Fruit fly (Drosophila melanogaster): Measurements from ENCODE around the gene CG3436.

CG3436 gene

dm6 chr2L:107476-108436 is 48.1 kb upstream of the CG3436 start (continued):
- TF ChIP-seq CG13624 (GFP tag; optimal IDR thresholded peaks at IDR 0.05) (peak; percentile 33), Sox100B (GFP tag; optimal IDR thresholded peaks at IDR 0.05) (no peak), Bdp1 (GFP tag; optimal IDR thresholded peaks at IDR 0.05) (no peak), B-H1 (GFP tag; IDR thresholded peaks at IDR 0.05) (no peak), CG1602 (GFP tag; optimal IDR thresholded peaks at IDR 0.05) (no peak), CG13123 (GFP tag; optimal IDR thresholded peaks at IDR 0.05) (no peak), ac (GFP tag; optimal IDR thresholded peaks at IDR 0.05) (no peak), CG15011 (GFP tag; optimal IDR thresholded peaks at IDR 0.05) (no peak), CG8359 (GFP tag; optimal IDR thresholded peaks at IDR 0.05; ENCODE audit: borderline replicate concordance) (no peak), Lim3 (GFP tag; IDR thresholded peaks at IDR 0.05) (no peak), CG12236 (GFP tag; optimal IDR thresholded peaks at IDR 0.05) (no peak), zen (tag; optimal IDR thresholded peaks at IDR 0.05) (no peak), her (GFP tag; optimal IDR thresholded peaks at IDR 0.05) (peak; percentile 24), nau (GFP tag; optimal IDR thresholded peaks at IDR 0.05) (no peak), Tbp (GFP tag; optimal IDR thresholded peaks at IDR 0.05) (no peak), stwl (tag; optimal IDR thresholded peaks at IDR 0.05) (peak; percentile 46), oc (tag; optimal IDR thresholded peaks at IDR 0.05) (no peak), ttk (GFP tag; IDR thresholded peaks at IDR 0.05) (no peak), ranshi (GFP tag; IDR thresholded peaks at IDR 0.05) (no peak), CG18011 (GFP tag; optimal IDR thresholded peaks at IDR 0.05) (no peak), ems (GFP tag; optimal IDR thresholded peaks at IDR 0.05) (no peak), CG4820 (GFP tag; optimal IDR thresholded peaks at IDR 0.05) (no peak), Lpt (GFP tag; optimal IDR thresholded peaks at IDR 0.05) (no peak), pb (GFP tag; optimal IDR thresholded peaks at IDR 0.05) (no peak), maf-S (GFP tag; optimal IDR thresholded peaks at IDR 0.05) (no peak), CG2116 (GFP tag; optimal IDR thresholded peaks at IDR 0.05) (no peak), CG1647 (GFP tag; optimal IDR thresholded peaks at IDR 0.05) (no peak), Adf1 (GFP tag; IDR thresholded peaks at IDR 0.05) (peak; percentile 52; the same call in 1 of the 2 replicates), nerfin-2 (GFP tag; IDR thresholded peaks at IDR 0.05; ENCODE audit: partially characterized antibody) (no peak), CG10431 (GFP tag; optimal IDR thresholded peaks at IDR 0.05) (peak; percentile 90), Chrac-16 (GFP tag; optimal IDR thresholded peaks at IDR 0.05) (no peak), pros (GFP tag; optimal IDR thresholded peaks at IDR 0.05) (peak; percentile 82), yki (optimal IDR thresholded peaks at IDR 0.05) (peak; percentile 34), Usf (GFP tag; optimal IDR thresholded peaks at IDR 0.05) (no peak), dmrt11E (tag; optimal IDR thresholded peaks at IDR 0.05) (no peak), lbe (GFP tag; optimal IDR thresholded peaks at IDR 0.05) (peak; percentile 53), CG12155 (GFP tag; optimal IDR thresholded peaks at IDR 0.05) (no peak), al (GFP tag; IDR thresholded peaks at IDR 0.05) (no peak), CG14667 (GFP tag; IDR thresholded peaks at IDR 0.05) (no peak), CrebB (tag; optimal IDR thresholded peaks at IDR 0.05) (peak; percentile 25), Trl (optimal IDR thresholded peaks at IDR 0.05) (peak; percentile 87 to 95), Trl (GFP tag; optimal IDR thresholded peaks at IDR 0.05) (no peak), CG2712 (tag; optimal IDR thresholded peaks at IDR 0.05) (peak; percentile 25), CG3163 (GFP tag; optimal IDR thresholded peaks at IDR 0.05) (peak; percentile 98), tup (GFP tag; optimal IDR thresholded peaks at IDR 0.05) (no peak), dysf (GFP tag; IDR thresholded peaks at IDR 0.05) (no peak), z (GFP tag; IDR thresholded peaks at IDR 0.05) (peak; percentile 77), ash1 (GFP tag; optimal IDR thresholded peaks at IDR 0.05) (no peak), bsh (GFP tag; optimal IDR thresholded peaks at IDR 0.05) (no peak), Ssrp (tag; optimal IDR thresholded peaks at IDR 0.05) (no peak)

All from whole organism, embryonic.